Worm (Caenorhabditis elegans) whole organism, L4 larva: ENCODE data around the gene F11C1.10.

Experiments used
- D1046.2 ChIP-seq: fragments of 200-800 bp; sonication (Bioruptor generic); IDR thresholded peaks from 2 replicates; pipeline ENCODE4 v1.3.6; 2022; ENCODE audit warnings: missing genetic modification characterization, missing compliant biosample characterization
- F10B5.3 ChIP-seq: sonication (generic microtip); optimal IDR thresholded peaks from 2 replicates; lab custom pipeline; 2016; ENCODE audit warnings: mild to moderate bottlenecking, missing genetic modification characterization, missing compliant biosample characterization
- F49E8.2 ChIP-seq: sonication (generic microtip); optimal IDR thresholded peaks from 2 replicates; lab custom pipeline; 2016; ENCODE audit warnings: missing compliant biosample characterization, mild to moderate bottlenecking, missing genetic modification characterization, borderline replicate concordance
- R02D3.7 ChIP-seq: fragments of 150-350 bp; sonication (generic microtip); optimal IDR thresholded peaks from 3 replicates; lab custom pipeline; 2014; ENCODE audit warnings: missing biosample characterization, missing genetic modification characterization
- T26A8.4 ChIP-seq: fragments of 200-800 bp; sonication (Bioruptor generic); IDR thresholded peaks from 2 replicates; pipeline ENCODE4 v1.3.6; 2022; ENCODE audit warnings: missing genetic modification characterization, missing compliant biosample characterization
- Y105C5A.15 ChIP-seq: fragments of 200-800 bp; sonication (Bioruptor generic); IDR thresholded peaks from 2 replicates; pipeline ENCODE4 v1.3.6; 2022; ENCODE audit warnings: missing genetic modification characterization, missing compliant biosample characterization
- Y5F2A.4 ChIP-seq: fragments of 200-800 bp; sonication (Bioruptor generic); optimal IDR thresholded peaks from 2 replicates; lab custom pipeline; 2018; ENCODE audit warnings: mild to moderate bottlenecking, missing genetic modification characterization, missing compliant biosample characterization
- ZK546.5 ChIP-seq, 2 experiments: sonication (generic microtip); optimal IDR thresholded peaks; 2 replicates each; lab custom pipeline; 2017; ENCODE audit warnings: missing biosample characterization in 2 of 2, missing genetic modification characterization in 2 of 2
- aha-1 ChIP-seq: fragments of 150-350 bp; peaks from one replicate; lab custom pipeline; 2014; ENCODE audit warnings: missing biosample characterization, missing genetic modification characterization
- aly-2 ChIP-seq: sonication (generic microtip); optimal IDR thresholded peaks from 2 replicates; lab custom pipeline; 2018; ENCODE audit warnings: missing biosample characterization, missing genetic modification characterization
- arid-1 ChIP-seq: fragments of 200-800 bp; sonication (Bioruptor generic); conservative IDR thresholded peaks from 2 replicates; pipeline ENCODE4 v1.3.6; 2022; ENCODE audit warnings: missing genetic modification reagents, missing genetic modification characterization, missing compliant biosample characterization
- duxl-1 ChIP-seq: sonication (generic microtip); optimal IDR thresholded peaks from 2 replicates; lab custom pipeline; 2016; ENCODE audit warnings: mild to moderate bottlenecking, missing genetic modification characterization, moderate library complexity, missing compliant biosample characterization; ENCODE audit not compliant: poor library complexity
- egl-43 ChIP-seq: fragments of 200-800 bp; sonication (Bioruptor generic); IDR thresholded peaks from 2 replicates; pipeline ENCODE4 v1.3.6; 2022; ENCODE audit warnings: missing genetic modification reagents, missing genetic modification characterization, missing compliant biosample characterization
- gei-8 ChIP-seq: fragments of 200-800 bp; sonication (Bioruptor generic); optimal IDR thresholded peaks from 2 replicates; lab custom pipeline; 2018; ENCODE audit warnings: mild to moderate bottlenecking, missing genetic modification characterization, missing compliant biosample characterization
- hlh-11 ChIP-seq: fragments of 200-800 bp; sonication (Bioruptor generic); optimal IDR thresholded peaks from 2 replicates; lab custom pipeline; 2018; ENCODE audit warnings: mild to moderate bottlenecking, missing genetic modification characterization, missing compliant biosample characterization
- lim-7 ChIP-seq: fragments of 200-800 bp; sonication (Bioruptor generic); IDR thresholded peaks from 2 replicates; pipeline ENCODE4 v1.3.6; 2022; ENCODE audit warnings: missing genetic modification characterization, missing compliant biosample characterization
- lin-13 ChIP-seq: fragments of 150-350 bp; optimal IDR thresholded peaks from 2 replicates; lab custom pipeline; 2014; ENCODE audit warnings: missing biosample characterization, missing genetic modification reagents, missing genetic modification characterization
- lin-15B ChIP-seq: fragments of 150-350 bp; sonication (generic microtip); optimal IDR thresholded peaks from 3 replicates; lab custom pipeline; 2014; ENCODE audit warnings: missing biosample characterization, missing genetic modification characterization
- lin-38 ChIP-seq: fragments of 200-800 bp; sonication (Bioruptor generic); IDR thresholded peaks from 2 replicates; pipeline ENCODE4 v1.3.6; 2022; ENCODE audit warnings: missing genetic modification reagents, missing genetic modification characterization, missing compliant biosample characterization
- lsy-2 ChIP-seq, 2 experiments: fragments of 150-350 bp in 1 of 2; sonication (generic microtip) in 1 of 2; optimal IDR thresholded peaks; 2 replicates each; lab custom pipeline; 2014 to 2017; ENCODE audit warnings: missing biosample characterization in 2 of 2, missing genetic modification characterization in 2 of 2
- madf-5 ChIP-seq, 2 experiments: fragments of 200-800 bp; sonication (Bioruptor generic); IDR thresholded peaks; 2 replicates each; pipeline ENCODE4 v1.3.6; 2022; ENCODE audit warnings: missing compliant biosample characterization in 2 of 2, missing genetic modification characterization in 2 of 2
- madf-9 ChIP-seq: fragments of 200-800 bp; sonication (Bioruptor generic); conservative IDR thresholded peaks from 2 replicates; pipeline ENCODE4 v1.3.6; 2022; ENCODE audit warnings: missing genetic modification reagents, missing genetic modification characterization, missing compliant biosample characterization
- mes-2 ChIP-seq: sonication (generic microtip); optimal IDR thresholded peaks from 2 replicates; lab custom pipeline; 2016; ENCODE audit warnings: missing genotype, mild to moderate bottlenecking, missing genetic modification characterization, missing compliant biosample characterization; ENCODE audit not compliant: poor library complexity, severe bottlenecking
- mxl-3 ChIP-seq: fragments of 200-800 bp; sonication (Bioruptor generic); optimal IDR thresholded peaks from 2 replicates; lab custom pipeline; 2018; ENCODE audit warnings: mild to moderate bottlenecking, missing genetic modification characterization, missing compliant biosample characterization
- nhr-111 ChIP-seq: fragments of 200-800 bp; sonication (Bioruptor generic); optimal IDR thresholded peaks from 2 replicates; lab custom pipeline; 2018; ENCODE audit warnings: mild to moderate bottlenecking, missing genetic modification characterization, missing compliant biosample characterization
- nhr-25 ChIP-seq: sonication (generic microtip); optimal IDR thresholded peaks from 2 replicates; lab custom pipeline; 2017; ENCODE audit warnings: missing genetic modification characterization, mild to moderate bottlenecking, missing compliant biosample characterization, antibody characterized with exemption, moderate library complexity, borderline replicate concordance; ENCODE audit not compliant: insufficient read depth
- nhr-28 ChIP-seq: fragments of 150-350 bp; optimal IDR thresholded peaks from 2 replicates; lab custom pipeline; 2014; ENCODE audit warnings: missing biosample characterization, missing genetic modification characterization
- nhr-41 ChIP-seq: fragments of 200-800 bp; sonication (Bioruptor generic); IDR thresholded peaks from 2 replicates; pipeline ENCODE4 v1.3.6; 2022; ENCODE audit warnings: missing genetic modification reagents, missing genetic modification characterization, missing compliant biosample characterization
- pha-4 ChIP-seq, 2 experiments: fragments of 150-350 bp in 1 of 2; fragments of 200-800 bp in 1 of 2; sonication (Bioruptor generic) in 1 of 2; IDR thresholded peaks in 1 of 2; optimal IDR thresholded peaks in 1 of 2; 2 replicates each; pipeline versions ENCODE4 v1.3.6 to Lab custom; 2014 to 2022; ENCODE audit warnings: missing genetic modification characterization in 2 of 2, missing genetic modification reagents in 2 of 2, missing biosample characterization in 1 of 2, missing compliant biosample characterization in 1 of 2
- pqm-1 ChIP-seq: sonication (generic microtip); optimal IDR thresholded peaks from 2 replicates; lab custom pipeline; 2017; ENCODE audit warnings: missing biosample characterization, missing genetic modification characterization
- rbr-2 ChIP-seq: sonication (generic microtip); optimal IDR thresholded peaks from 2 replicates; lab custom pipeline; 2016; ENCODE audit warnings: missing genotype, missing genetic modification characterization, missing compliant biosample characterization
- saeg-2 ChIP-seq: fragments of 200-800 bp; sonication (Bioruptor generic); IDR thresholded peaks from 2 replicates; pipeline ENCODE4 v1.3.6; 2022; ENCODE audit warnings: missing genetic modification reagents, missing genetic modification characterization, missing compliant biosample characterization
- snpc-1.2 ChIP-seq: fragments of 200-800 bp; sonication (Bioruptor generic); IDR thresholded peaks from 2 replicates; pipeline ENCODE4 v1.3.6; 2022; ENCODE audit warnings: missing genetic modification reagents, missing genetic modification characterization, missing compliant biosample characterization
- snpc-4 ChIP-seq: fragments of 150-350 bp; optimal IDR thresholded peaks from 2 replicates; lab custom pipeline; 2014; ENCODE audit warnings: missing biosample characterization, missing genetic modification characterization
- spr-1 ChIP-seq: sonication (generic microtip); optimal IDR thresholded peaks from 2 replicates; lab custom pipeline; 2016; ENCODE audit warnings: mild to moderate bottlenecking, missing genetic modification characterization, missing compliant biosample characterization
- tag-97 ChIP-seq: fragments of 200-800 bp; sonication (Bioruptor generic); IDR thresholded peaks from 2 replicates; pipeline ENCODE4 v1.3.6; 2022; ENCODE audit warnings: missing genetic modification characterization, missing compliant biosample characterization
- unc-39 ChIP-seq: sonication (generic microtip); optimal IDR thresholded peaks from 2 replicates; lab custom pipeline; 2017; ENCODE audit warnings: missing biosample characterization, missing genetic modification characterization
- vab-7 ChIP-seq: fragments of 200-800 bp; sonication (Bioruptor generic); IDR thresholded peaks from 2 replicates; pipeline ENCODE4 v1.3.6; 2022; ENCODE audit warnings: missing genetic modification reagents, missing genetic modification characterization, missing compliant biosample characterization
- zag-1 ChIP-seq: fragments of 150-350 bp; optimal IDR thresholded peaks from 2 replicates; lab custom pipeline; 2014; ENCODE audit warnings: missing biosample characterization, missing genetic modification characterization
- zip-2 ChIP-seq: fragments of 150-350 bp; optimal IDR thresholded peaks from 2 replicates; lab custom pipeline; 2014; ENCODE audit warnings: missing biosample characterization, missing genetic modification characterization
- ztf-11 ChIP-seq: fragments of 150-350 bp; optimal IDR thresholded peaks from 2 replicates; lab custom pipeline; 2014; ENCODE audit warnings: missing biosample characterization, missing genetic modification characterization
- ztf-7 ChIP-seq: fragments of 150-350 bp; optimal IDR thresholded peaks from 2 replicates; lab custom pipeline; 2014; ENCODE audit warnings: missing biosample characterization, missing genetic modification characterization

F11C1.10 gene

DNA sequence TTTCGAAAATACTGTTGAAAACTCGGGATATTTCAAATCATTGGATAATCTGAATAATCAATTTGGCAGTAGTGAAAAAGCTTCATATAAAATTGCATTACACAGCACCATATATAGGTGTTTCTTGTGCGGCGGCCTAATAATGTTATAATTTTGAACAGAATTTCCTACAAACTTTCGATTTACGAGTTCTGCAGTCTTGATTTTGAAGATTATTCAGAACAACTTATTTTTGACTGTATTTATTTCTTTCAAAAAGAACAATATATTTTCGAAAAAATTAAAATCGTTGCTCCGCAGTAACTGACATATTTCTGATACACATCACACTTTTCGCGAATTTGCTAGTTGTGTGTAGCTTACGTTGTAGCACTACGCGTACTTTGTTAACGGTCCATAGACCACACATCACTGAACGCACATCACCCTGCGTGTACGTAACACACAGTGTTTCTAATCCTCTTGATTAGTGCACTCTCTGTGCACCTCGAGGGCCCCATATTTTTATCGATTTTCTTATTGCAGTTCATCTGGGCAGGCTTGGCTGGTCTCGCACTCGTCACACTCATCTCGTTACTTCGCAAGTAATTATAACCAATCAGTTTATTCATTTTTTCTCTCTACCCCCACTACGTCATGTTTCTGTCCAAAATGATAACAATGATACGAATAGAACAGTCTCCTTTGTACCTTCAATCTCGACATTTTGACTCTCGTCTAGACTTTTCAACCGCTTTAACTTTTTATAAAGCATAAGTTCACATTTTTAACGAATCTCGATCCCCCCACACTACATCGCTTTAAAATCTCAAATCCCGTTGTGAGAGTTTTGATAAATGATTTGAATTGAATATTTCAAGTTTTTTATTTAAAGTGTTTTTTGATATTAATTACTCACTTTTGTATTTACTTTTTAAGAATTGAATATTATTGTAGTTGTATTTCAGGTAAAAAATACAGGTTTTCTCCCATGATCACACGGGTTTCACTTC, 13.9 kb downstream of the F11C1.10 start, which contains the start of the genes F11C1.1 and vwa-8 (continued):
- TF ChIP-seq aha-1 = peak; percentile 98
- TF ChIP-seq hlh-11 (tag; lab: Kevin White, UChicago) = peak; percentile 65
- TF ChIP-seq saeg-2 = 0 out of 2 replicates have a peak, but pooled peaks have one; percentile 63
- peak; percentile 64; the same call in 1 of the 2 replicates for TF ChIP-seq T26A8.4 (GFP tag; lab: Robert Waterston, UW)
- TF ChIP-seq nhr-25 (tag; lab: Kevin White, UChicago) = peak; percentile 82
- no peak for TF ChIP-seq vab-7 (GFP tag; lab: Robert Waterston, UW)
- TF ChIP-seq tag-97 (GFP tag; lab: Robert Waterston, UW) = no peak
- TF ChIP-seq R02D3.7 (tag; lab: Kevin White, UChicago) = no peak
- 0 out of 2 replicates have a peak, but pooled peaks have one; percentile 28 for TF ChIP-seq lin-38 (GFP tag; lab: Robert Waterston, UW)
- TF ChIP-seq unc-39 = no peak
- TF ChIP-seq lsy-2 (tag; optimal IDR thresholded peaks at IDR 0.05; lab: Kevin White, UChicago) = peak in 1 of 2 experiments; percentile 24
- peak; percentile 25 for TF ChIP-seq nhr-28 (tag; lab: Kevin White, UChicago)
- TF ChIP-seq aly-2 (tag; lab: Kevin White, UChicago) = no peak
- no peak for TF ChIP-seq spr-1 (tag; lab: Kevin White, UChicago)
- no peak for TF ChIP-seq snpc-4
- peak; percentile 14 for TF ChIP-seq mxl-3 (GFP tag; lab: Kevin White, UChicago)
- TF ChIP-seq pha-4 (GFP tag; IDR thresholded peaks at IDR 0.05; lab: Robert Waterston, UW) = no peak
- TF ChIP-seq pha-4 (tag; optimal IDR thresholded peaks at IDR 0.05; lab: Kevin White, UChicago) = no peak
- no peak for TF ChIP-seq egl-43 (GFP tag; lab: Robert Waterston, UW)
- no peak for TF ChIP-seq duxl-1 (tag; lab: Kevin White, UChicago)
- TF ChIP-seq snpc-1.2 (GFP tag; lab: Robert Waterston, UW) = no peak
- no peak for TF ChIP-seq ztf-11
- TF ChIP-seq rbr-2 = no peak
- TF ChIP-seq arid-1 (GFP tag; lab: Robert Waterston, UW) = 0 out of 2 replicates have a peak, but pooled peaks have one; percentile 28
- no peak for TF ChIP-seq D1046.2
- TF ChIP-seq nhr-41 (GFP tag; lab: Robert Waterston, UW) = no peak
- TF ChIP-seq nhr-111 (GFP tag; lab: Kevin White, UChicago) = no peak
- TF ChIP-seq ZK546.5 (tag; optimal IDR thresholded peaks at IDR 0.05; lab: Kevin White, UChicago) = no peak

- TF ChIP-seq lin-13 (GFP tag; lab: Kevin White, UChicago) = no peak
- no peak for TF ChIP-seq madf-9 (GFP tag; lab: Robert Waterston, UW)
- TF ChIP-seq lin-15B = no peak
- TF ChIP-seq Y5F2A.4 = no peak
- no peak for TF ChIP-seq T26A8.4 (GFP tag; lab: Robert Waterston, UW)
- TF ChIP-seq gei-8 (GFP tag; lab: Kevin White, UChicago) = no peak
- no peak for TF ChIP-seq madf-5 (GFP tag; IDR thresholded peaks at IDR 0.05; lab: Robert Waterston, UW)
- TF ChIP-seq F49E8.2 (tag; lab: Kevin White, UChicago) = no peak
- no peak for TF ChIP-seq zip-2 (tag; lab: Kevin White, UChicago)
- no peak for TF ChIP-seq pqm-1 (tag; lab: Kevin White, UChicago)
- TF ChIP-seq Y105C5A.15 (GFP tag; lab: Robert Waterston, UW) = no peak
- no peak for TF ChIP-seq unc-39
- TF ChIP-seq mes-2 (tag; lab: Kevin White, UChicago) = no peak
- TF ChIP-seq zag-1 (tag; lab: Kevin White, UChicago) = no peak
- no peak for TF ChIP-seq F10B5.3 (tag; lab: Kevin White, UChicago)
- no peak for TF ChIP-seq ztf-7 (tag; lab: Kevin White, UChicago)
- TF ChIP-seq egl-43 (GFP tag; lab: Robert Waterston, UW) = no peak
- TF ChIP-seq lin-38 (GFP tag; lab: Robert Waterston, UW) = no peak
- TF ChIP-seq lim-7 (GFP tag; lab: Robert Waterston, UW) = no peak
- TF ChIP-seq nhr-41 (GFP tag; lab: Robert Waterston, UW) = no peak
Measured at ce11 chrX:12996161-12996560, 19.3 kb downstream of the F11C1.10 start.
